Worm (Caenorhabditis elegans): ENCODE data around the gene nhr-57.

The nhr-57 gene

ce11 chrV:4131471-4131939 lies at the start of gene nhr-57:
nhr-57 (plus strand) TSS chrV:4131889.
- no peak for TF ChIP-seq lir-3 (tag; optimal IDR thresholded peaks at IDR 0.05)
- no peak for TF ChIP-seq snpc-4 (tag; optimal IDR thresholded peaks at IDR 0.05)
- peak; percentile 51; the same call in 1 of the 2 replicates for TF ChIP-seq ceh-20 (GFP tag; IDR thresholded peaks at IDR 0.05)
- TF ChIP-seq unc-62 (GFP tag; optimal IDR thresholded peaks at IDR 0.05 in 1 of 2): peak in 1 of 2 experiments; percentile 84
- TF ChIP-seq unc-62 (tag; optimal IDR thresholded peaks at IDR 0.05): no peak
- no peak for TF ChIP-seq fkh-10 (GFP tag; optimal IDR thresholded peaks at IDR 0.05)
- TF ChIP-seq fos-1 (tag; optimal IDR thresholded peaks at IDR 0.05): no peak
- no peak for TF ChIP-seq nhr-41 (GFP tag; IDR thresholded peaks at IDR 0.05)
- no peak for TF ChIP-seq daf-8 (GFP tag; IDR thresholded peaks at IDR 0.05)
- peak; percentile 63 for TF ChIP-seq mxl-3 (GFP tag; optimal IDR thresholded peaks at IDR 0.05)
- TF ChIP-seq hlh-11 (tag; optimal IDR thresholded peaks at IDR 0.05): peak; percentile 93
- peak; percentile 64; the same call in 1 of the 2 replicates for TF ChIP-seq mdt-29 (GFP tag; IDR thresholded peaks at IDR 0.05)
- peak; percentile 53 for TF ChIP-seq cey-2 (tag; optimal IDR thresholded peaks at IDR 0.05; ENCODE audit: borderline replicate concordance, insufficient read depth)
- no peak for TF ChIP-seq F44E2.7 (GFP tag; IDR thresholded peaks at IDR 0.05)
- TF ChIP-seq ceh-32 (tag; optimal IDR thresholded peaks at IDR 0.05; ENCODE audit: poor library complexity): no peak
- TF ChIP-seq aly-2 (tag; optimal IDR thresholded peaks at IDR 0.05): no peak
- TF ChIP-seq mes-2 (tag; optimal IDR thresholded peaks at IDR 0.05; ENCODE audit: poor library complexity, severe bottlenecking): peak; percentile 7
- TF ChIP-seq attf-4 (tag; optimal IDR thresholded peaks at IDR 0.05): no peak
- TF ChIP-seq F26F4.8 (GFP tag; conservative IDR thresholded peaks at IDR 0.05): no peak
- peak; percentile 97 for TF ChIP-seq dmd-6 (GFP tag; IDR thresholded peaks at IDR 0.05)
- peak; percentile 70; the same call in 1 of the 2 replicates for TF ChIP-seq pha-4 (GFP tag; IDR thresholded peaks at IDR 0.05)
- peak; percentile 71 for TF ChIP-seq pha-4 (tag; optimal IDR thresholded peaks at IDR 0.05)
- no peak for TF ChIP-seq skn-1 (tag; optimal IDR thresholded peaks at IDR 0.05)
- TF ChIP-seq arid-1 (GFP tag; conservative IDR thresholded peaks at IDR 0.05): no peak
- no peak for TF ChIP-seq F10B5.3 (tag; optimal IDR thresholded peaks at IDR 0.05)
- no peak for TF ChIP-seq egl-27 (tag; optimal IDR thresholded peaks at IDR 0.05)
- no peak for TF ChIP-seq lsy-2 (tag; optimal IDR thresholded peaks at IDR 0.05)
- 0 out of 2 replicates have a peak, but pooled peaks have one; percentile 21 for TF ChIP-seq php-3 (GFP tag; IDR thresholded peaks at IDR 0.05)
- TF ChIP-seq zip-2 (tag; optimal IDR thresholded peaks at IDR 0.05): no peak
- TF ChIP-seq saeg-2 (GFP tag; IDR thresholded peaks at IDR 0.05): 0 out of 2 replicates have a peak, but pooled peaks have one; percentile 54
- no peak for TF ChIP-seq sdz-12 (GFP tag; optimal IDR thresholded peaks at IDR 0.05)
- peak in 1 of 2 experiments; percentile 40 for TF ChIP-seq daf-16 (GFP tag; optimal IDR thresholded peaks at IDR 0.05)
- TF ChIP-seq daf-16 (tag; optimal IDR thresholded peaks at IDR 0.05): peak; percentile 84
- peak; percentile 70 for TF ChIP-seq hlh-30 (tag; optimal IDR thresholded peaks at IDR 0.05; ENCODE audit: insufficient read depth)
- TF ChIP-seq zfp-2 (tag; optimal IDR thresholded peaks at IDR 0.05): no peak
- TF ChIP-seq nhr-42 (GFP tag; IDR thresholded peaks at IDR 0.05): no peak
- TF ChIP-seq Y48G9A.11 (GFP tag; IDR thresholded peaks at IDR 0.05): no peak
- TF ChIP-seq lin-29 (GFP tag; IDR thresholded peaks at IDR 0.05): no peak
- no peak for TF ChIP-seq ztf-11 (tag; optimal IDR thresholded peaks at IDR 0.05)
- TF ChIP-seq nhr-77 (tag; optimal IDR thresholded peaks at IDR 0.05): peak; percentile 4
- peak; percentile 85 for TF ChIP-seq dve-1 (tag; optimal IDR thresholded peaks at IDR 0.05; ENCODE audit: insufficient read depth)
- no peak for TF ChIP-seq lim-7 (GFP tag; IDR thresholded peaks at IDR 0.05)
- no peak for TF ChIP-seq ceh-44 (GFP tag; IDR thresholded peaks at IDR 0.05)
- no peak for TF ChIP-seq ZK546.5 (tag; optimal IDR thresholded peaks at IDR 0.05)
- no peak for TF ChIP-seq ceh-62 (tag; optimal IDR thresholded peaks at IDR 0.05)
- TF ChIP-seq madf-9 (GFP tag; conservative IDR thresholded peaks at IDR 0.05): no peak
- TF ChIP-seq nhr-102 (tag; optimal IDR thresholded peaks at IDR 0.05): peak; percentile 65
- TF ChIP-seq pqm-1 (tag; optimal IDR thresholded peaks at IDR 0.05): peak; percentile 35
- TF ChIP-seq zfp-3 (GFP tag; conservative IDR thresholded peaks at IDR 0.05): no peak
- TF ChIP-seq zag-1 (tag; optimal IDR thresholded peaks at IDR 0.05): no peak
- TF ChIP-seq Y5F2A.4 (GFP tag; optimal IDR thresholded peaks at IDR 0.05): no peak
- TF ChIP-seq nhr-11 (tag; optimal IDR thresholded peaks at IDR 0.05): peak; percentile 31
